Worm (Caenorhabditis elegans) whole organism, L2 larva: ENCODE measurements around the gene iglr-2.

Experiments used
- C34F6.9 ChIP-seq: fragments of 150-350 bp; optimal IDR thresholded peaks from 2 replicates; lab custom pipeline; 2014; ENCODE audit warnings: missing biosample characterization, missing genetic modification characterization
- F13H6.1 ChIP-seq: sonication (generic microtip); optimal IDR thresholded peaks from 2 replicates; lab custom pipeline; 2016; ENCODE audit warnings: missing genetic modification characterization, missing compliant biosample characterization
- Y55F3AM.14 ChIP-seq: fragments of 200-800 bp; sonication (Bioruptor generic); optimal IDR thresholded peaks from 2 replicates; lab custom pipeline; 2018; ENCODE audit warnings: mild to moderate bottlenecking, missing genetic modification characterization, missing compliant biosample characterization
- ZK546.5 ChIP-seq: sonication (generic microtip); optimal IDR thresholded peaks from 2 replicates; lab custom pipeline; 2017; ENCODE audit warnings: missing biosample characterization, missing genetic modification characterization
- alr-1 ChIP-seq: fragments of 150-350 bp; optimal IDR thresholded peaks from 2 replicates; lab custom pipeline; 2014; ENCODE audit warnings: missing biosample characterization, missing genetic modification characterization
- aly-2 ChIP-seq: fragments of 150-350 bp; optimal IDR thresholded peaks from 2 replicates; lab custom pipeline; 2014; ENCODE audit warnings: missing biosample characterization, missing genetic modification characterization
- blmp-1 ChIP-seq: sonication (generic microtip); optimal IDR thresholded peaks from 2 replicates; lab custom pipeline; 2017; ENCODE audit warnings: missing genetic modification characterization, mild to moderate bottlenecking, missing compliant biosample characterization, antibody characterized with exemption, moderate library complexity; ENCODE audit not compliant: insufficient read depth
- ceh-16 ChIP-seq: fragments of 150-350 bp; optimal IDR thresholded peaks from 2 replicates; lab custom pipeline; 2014; ENCODE audit warnings: missing biosample characterization, missing genetic modification characterization
- ceh-82 ChIP-seq: fragments of 150-350 bp; optimal IDR thresholded peaks from 2 replicates; lab custom pipeline; 2014; ENCODE audit warnings: missing biosample characterization, missing genetic modification characterization
- crh-2 ChIP-seq: sonication (generic microtip); optimal IDR thresholded peaks from 2 replicates; lab custom pipeline; 2017; ENCODE audit warnings: missing biosample characterization, missing genetic modification characterization
- egl-27 ChIP-seq: sonication (generic microtip); optimal IDR thresholded peaks from 3 replicates; lab custom pipeline; 2017; ENCODE audit warnings: missing biosample characterization, missing genetic modification reagents, missing genetic modification characterization
- elt-1 ChIP-seq: fragments of 150-350 bp; optimal IDR thresholded peaks from 2 replicates; lab custom pipeline; 2014; ENCODE audit warnings: missing biosample characterization, missing genetic modification characterization
- elt-3 ChIP-seq: sonication (generic microtip); optimal IDR thresholded peaks from 2 replicates; lab custom pipeline; 2017; ENCODE audit warnings: missing biosample characterization, missing genetic modification characterization
- fos-1 ChIP-seq: fragments of 150-350 bp; optimal IDR thresholded peaks from 2 replicates; lab custom pipeline; 2014; ENCODE audit warnings: missing biosample characterization, missing genetic modification characterization
- gmeb-1 ChIP-seq: fragments of 150-350 bp; optimal IDR thresholded peaks from 2 replicates; lab custom pipeline; 2014; ENCODE audit warnings: missing biosample characterization, missing genetic modification characterization
- lin-11 ChIP-seq: fragments of 150-350 bp; sonication (generic microtip); optimal IDR thresholded peaks from 2 replicates; lab custom pipeline; 2014; ENCODE audit warnings: missing biosample characterization, missing genetic modification characterization, inconsistent platforms, mixed read lengths
- lin-39 ChIP-seq: fragments of 150-350 bp; optimal IDR thresholded peaks from 2 replicates; lab custom pipeline; 2014; ENCODE audit warnings: missing biosample characterization, missing genetic modification reagents, missing genetic modification characterization
- lsy-2 ChIP-seq, 2 experiments: fragments of 150-350 bp in 1 of 2; sonication (generic microtip) in 1 of 2; optimal IDR thresholded peaks; 2 replicates each; lab custom pipeline; 2014 to 2017; ENCODE audit warnings: missing biosample characterization in 2 of 2, missing genetic modification characterization in 2 of 2
- mab-5 ChIP-seq: fragments of 150-350 bp; optimal IDR thresholded peaks from 2 replicates; lab custom pipeline; 2014; ENCODE audit warnings: missing biosample characterization, missing genetic modification characterization
- mdl-1 ChIP-seq, 2 experiments: fragments of 150-350 bp in 1 of 2; sonication (generic microtip) in 1 of 2; optimal IDR thresholded peaks; 2 replicates each; lab custom pipeline; 2017; ENCODE audit warnings: missing biosample characterization in 2 of 2, missing genetic modification characterization in 2 of 2
- nhr-11 ChIP-seq: fragments of 150-350 bp; optimal IDR thresholded peaks from 2 replicates; lab custom pipeline; 2014; ENCODE audit warnings: missing biosample characterization, missing genetic modification characterization
- nhr-12 ChIP-seq: fragments of 150-350 bp; optimal IDR thresholded peaks from 2 replicates; lab custom pipeline; 2014; ENCODE audit warnings: missing biosample characterization, missing genetic modification characterization
- nhr-129 ChIP-seq: fragments of 150-350 bp; optimal IDR thresholded peaks from 2 replicates; lab custom pipeline; 2014; ENCODE audit warnings: missing biosample characterization, missing genetic modification characterization
- nhr-21 ChIP-seq: fragments of 150-350 bp; optimal IDR thresholded peaks from 2 replicates; lab custom pipeline; 2014; ENCODE audit warnings: missing biosample characterization, missing genetic modification characterization
- nhr-23 ChIP-seq: fragments of 150-350 bp; optimal IDR thresholded peaks from 2 replicates; lab custom pipeline; 2014; ENCODE audit warnings: missing biosample characterization, missing genetic modification reagents, missing genetic modification characterization
- nhr-237 ChIP-seq: fragments of 150-350 bp; optimal IDR thresholded peaks from 2 replicates; lab custom pipeline; 2014; ENCODE audit warnings: missing biosample characterization, missing genetic modification characterization
- nhr-25 ChIP-seq: fragments of 150-350 bp; sonication (generic microtip); optimal IDR thresholded peaks from 3 replicates; lab custom pipeline; 2014; ENCODE audit warnings: missing biosample characterization, missing genetic modification characterization
- nhr-6 ChIP-seq: fragments of 150-350 bp; optimal IDR thresholded peaks from 2 replicates; lab custom pipeline; 2014; ENCODE audit warnings: missing biosample characterization, missing genetic modification characterization
- nhr-77 ChIP-seq: fragments of 150-350 bp; optimal IDR thresholded peaks from 2 replicates; lab custom pipeline; 2014; ENCODE audit warnings: missing biosample characterization, missing genetic modification characterization
- peb-1 ChIP-seq: fragments of 150-350 bp; optimal IDR thresholded peaks from 2 replicates; lab custom pipeline; 2014; ENCODE audit warnings: missing biosample characterization, missing genetic modification characterization
- sem-4 ChIP-seq: fragments of 150-350 bp; optimal IDR thresholded peaks from 2 replicates; lab custom pipeline; 2014; ENCODE audit warnings: missing biosample characterization, missing genetic modification reagents, missing genetic modification characterization
- sma-3 ChIP-seq: sonication (generic microtip); optimal IDR thresholded peaks from 2 replicates; lab custom pipeline; 2016; ENCODE audit warnings: missing genetic modification reagents, missing genetic modification characterization, missing compliant biosample characterization
- sma-9 ChIP-seq, 2 experiments: fragments of 150-350 bp in 1 of 2; sonication (generic microtip) in 1 of 2; optimal IDR thresholded peaks; 2 replicates each; lab custom pipeline; 2014 to 2016; ENCODE audit warnings: missing genetic modification characterization in 2 of 2, mild to moderate bottlenecking in 1 of 2, missing biosample characterization in 1 of 2, missing compliant biosample characterization in 1 of 2, missing genetic modification reagents in 1 of 2, moderate library complexity in 1 of 2
- unc-39 ChIP-seq: fragments of 150-350 bp; optimal IDR thresholded peaks from 2 replicates; lab custom pipeline; 2014; ENCODE audit warnings: missing biosample characterization, missing genetic modification characterization
- unc-55 ChIP-seq: fragments of 150-350 bp; sonication (generic microtip); optimal IDR thresholded peaks from 3 replicates; lab custom pipeline; 2014; ENCODE audit warnings: missing biosample characterization, missing genetic modification reagents, missing genetic modification characterization
- unc-62 ChIP-seq: fragments of 150-350 bp; optimal IDR thresholded peaks from 2 replicates; lab custom pipeline; 2014; ENCODE audit warnings: missing biosample characterization, missing genetic modification reagents, missing genetic modification characterization
- zag-1 ChIP-seq: fragments of 150-350 bp; optimal IDR thresholded peaks from 2 replicates; lab custom pipeline; 2014; ENCODE audit warnings: missing biosample characterization, missing genetic modification characterization
- ztf-1 ChIP-seq: fragments of 200-800 bp; sonication (Bioruptor generic); conservative IDR thresholded peaks from 2 replicates; pipeline ENCODE4 v1.3.6; 2022; ENCODE audit warnings: missing genetic modification characterization, missing compliant biosample characterization
- ztf-11 ChIP-seq: sonication (generic microtip); optimal IDR thresholded peaks from 2 replicates; lab custom pipeline; 2017; ENCODE audit warnings: missing biosample characterization, missing genetic modification characterization

The iglr-2 gene

ce11 chrIII:8370846-8371257 lies 39.7 kb upstream of the iglr-2 start:
- peak; percentile 53 for TF ChIP-seq nhr-21
- peak; percentile 39 for TF ChIP-seq crh-2 (tag; lab: Kevin White, UChicago)
- TF ChIP-seq unc-55 = peak; percentile 2
- peak; percentile 52 for TF ChIP-seq blmp-1 (tag; lab: Kevin White, UChicago)
- peak; percentile 46 for TF ChIP-seq fos-1 (tag; lab: Kevin White, UChicago)
- TF ChIP-seq nhr-11 (tag; lab: Kevin White, UChicago) = no peak
- no peak for TF ChIP-seq gmeb-1
- TF ChIP-seq lsy-2 (tag; optimal IDR thresholded peaks at IDR 0.05; lab: Kevin White, UChicago) = peak in 1 of 2 experiments; percentile 63
- peak; percentile 53 for TF ChIP-seq nhr-25 (tag; lab: Kevin White, UChicago)
- no peak for TF ChIP-seq peb-1 (tag; lab: Kevin White, UChicago)
- TF ChIP-seq nhr-77 = no peak
- TF ChIP-seq unc-39 = no peak
- TF ChIP-seq nhr-23 (tag; lab: Kevin White, UChicago) = no peak
- TF ChIP-seq sma-3 = peak; percentile 2
- no peak for TF ChIP-seq lin-11 (tag; lab: Kevin White, UChicago)
- no peak for TF ChIP-seq lin-39 (tag; lab: Kevin White, UChicago)
- peak; percentile 50 for TF ChIP-seq nhr-129 (tag; lab: Kevin White, UChicago)
- no peak for TF ChIP-seq zag-1 (tag; lab: Kevin White, UChicago)
- peak in 1 of 2 experiments; percentile 17 for TF ChIP-seq mdl-1 (tag; optimal IDR thresholded peaks at IDR 0.05; lab: Kevin White, UChicago)
- peak; percentile 54 for TF ChIP-seq F13H6.1 (tag; lab: Kevin White, UChicago)
- TF ChIP-seq Y55F3AM.14 (GFP tag; lab: Kevin White, UChicago) = peak; percentile 39
- TF ChIP-seq sem-4 (tag; lab: Kevin White, UChicago) = no peak
- TF ChIP-seq C34F6.9 = peak; percentile 68

ce11 chrIII:8370188-8370587 lies 39.1 kb upstream of the iglr-2 start:
- TF ChIP-seq nhr-23 (tag; lab: Kevin White, UChicago) (no peak), unc-55 (peak; percentile 16)

- no peak for TF ChIP-seq nhr-12 (tag; lab: Kevin White, UChicago)
- TF ChIP-seq ztf-1 (GFP tag; lab: Robert Waterston, UW) = no peak
- no peak for TF ChIP-seq lin-11 (tag; lab: Kevin White, UChicago)
- no peak for TF ChIP-seq gmeb-1
- TF ChIP-seq aly-2 (tag; lab: Kevin White, UChicago) = no peak
- no peak for TF ChIP-seq blmp-1 (tag; lab: Kevin White, UChicago)
- no peak for TF ChIP-seq ZK546.5 (tag; lab: Kevin White, UChicago)
- no peak for TF ChIP-seq crh-2 (tag; lab: Kevin White, UChicago)
- TF ChIP-seq mdl-1 (tag; optimal IDR thresholded peaks at IDR 0.05; lab: Kevin White, UChicago) = no peak
- TF ChIP-seq ceh-16 (tag; lab: Kevin White, UChicago) = no peak
- TF ChIP-seq egl-27 = no peak
- TF ChIP-seq sma-9 (GFP tag; optimal IDR thresholded peaks at IDR 0.05; lab: Kevin White, UChicago) = no peak
- TF ChIP-seq sma-9 (tag; optimal IDR thresholded peaks at IDR 0.05; lab: Kevin White, UChicago) = no peak
- TF ChIP-seq nhr-129 (tag; lab: Kevin White, UChicago) = no peak
- TF ChIP-seq nhr-25 (tag; lab: Kevin White, UChicago) = no peak
- TF ChIP-seq unc-62 = no peak
- no peak for TF ChIP-seq nhr-77
These were observed 38.1 kb upstream of the iglr-2 start for ce11 chrIII:8369172-8369571.

ce11 chrIII:8368619-8369018 lies 37.5 kb upstream of the iglr-2 start, which contains the start of gene R05D3.9:
R05D3.9 (minus strand) TSS chrIII:8368719.
- TF ChIP-seq lsy-2 (tag; optimal IDR thresholded peaks at IDR 0.05; lab: Kevin White, UChicago) = no peak
- no peak for TF ChIP-seq ceh-82 (tag; lab: Kevin White, UChicago)
- TF ChIP-seq ztf-11 (tag; lab: Kevin White, UChicago) = no peak
- no peak for TF ChIP-seq elt-1 (tag; lab: Kevin White, UChicago)
- TF ChIP-seq nhr-237 = no peak
- TF ChIP-seq ZK546.5 (tag; lab: Kevin White, UChicago) = no peak
- no peak for TF ChIP-seq nhr-77
- no peak for TF ChIP-seq mdl-1 (tag; optimal IDR thresholded peaks at IDR 0.05; lab: Kevin White, UChicago)
- no peak for TF ChIP-seq C34F6.9
- TF ChIP-seq aly-2 (tag; lab: Kevin White, UChicago) = no peak
- no peak for TF ChIP-seq unc-55
- TF ChIP-seq elt-3 (tag; lab: Kevin White, UChicago) = no peak
- TF ChIP-seq gmeb-1 = no peak
- no peak for TF ChIP-seq mab-5 (tag; lab: Kevin White, UChicago)
- no peak for TF ChIP-seq alr-1
- no peak for TF ChIP-seq ztf-1 (GFP tag; lab: Robert Waterston, UW)
- no peak for TF ChIP-seq nhr-6
- TF ChIP-seq ceh-16 (tag; lab: Kevin White, UChicago) = no peak
- no peak for TF ChIP-seq zag-1 (tag; lab: Kevin White, UChicago)
